Worm (Caenorhabditis elegans) whole organism, L3 larva: Measurements from ENCODE around the gene tbc-11.

ENCODE experiments used
- nhr-12 ChIP-seq: fragments of 150-350 bp; optimal IDR thresholded peaks from 2 replicates; lab custom pipeline; 2014; ENCODE audit warnings: missing biosample characterization, missing genetic modification characterization
- snpc-4 ChIP-seq: fragments of 150-350 bp; optimal IDR thresholded peaks from 2 replicates; lab custom pipeline; 2014; ENCODE audit warnings: missing biosample characterization, missing genetic modification characterization
- ztf-4 ChIP-seq: fragments of 150-350 bp; optimal IDR thresholded peaks from 2 replicates; lab custom pipeline; 2014; ENCODE audit warnings: missing biosample characterization, missing genetic modification characterization

ce11 chrX:924495-925008 lies at the start of gene tbc-11, which contains the start of gene pifk-1:
- TF ChIP-seq ztf-4 (tag; lab: Kevin White, UChicago) (no peak), nhr-12 (tag; lab: Kevin White, UChicago) (no peak), snpc-4 (tag; lab: Kevin White, UChicago) (peak; percentile 64)
